Worm (Caenorhabditis elegans) whole organism, young adult: ENCODE results near the gene B0507.8.

Source experiments
- B0019.2 ChIP-seq: fragments of 200-800 bp; sonication (Bioruptor generic); conservative IDR thresholded peaks from 2 replicates; pipeline ENCODE4 v1.3.6; 2022; ENCODE audit warnings: missing genetic modification reagents, missing genetic modification characterization, missing compliant biosample characterization
- B0336.3 ChIP-seq: fragments of 200-800 bp; sonication (Bioruptor generic); IDR thresholded peaks from 2 replicates; pipeline ENCODE4 v1.3.6; 2022; ENCODE audit warnings: missing genetic modification characterization, missing compliant biosample characterization
- F49E8.2 ChIP-seq: sonication (generic microtip); optimal IDR thresholded peaks from 3 replicates; lab custom pipeline; 2017; ENCODE audit warnings: missing genetic modification characterization, mild to moderate bottlenecking, missing compliant biosample characterization, antibody characterized with exemption, moderate library complexity; ENCODE audit not compliant: insufficient read depth
- K11D2.4 ChIP-seq: fragments of 200-800 bp; sonication (Bioruptor generic); IDR thresholded peaks from 2 replicates; pipeline ENCODE4 v1.3.6; 2022; ENCODE audit warnings: missing genetic modification reagents, missing genetic modification characterization, missing compliant biosample characterization
- K12H6.12 ChIP-seq: fragments of 200-800 bp; sonication (Bioruptor generic); optimal IDR thresholded peaks from 2 replicates; lab custom pipeline; 2018; ENCODE audit warnings: mild to moderate bottlenecking, missing genetic modification characterization, missing compliant biosample characterization
- T07F8.4 ChIP-seq: sonication (generic microtip); optimal IDR thresholded peaks from 2 replicates; lab custom pipeline; 2016; ENCODE audit warnings: mild to moderate bottlenecking, missing genetic modification characterization, moderate library complexity, missing compliant biosample characterization
- Y56A3A.18 ChIP-seq: fragments of 200-800 bp; sonication (Bioruptor generic); IDR thresholded peaks from 2 replicates; pipeline ENCODE4 v1.3.6; 2022; ENCODE audit warnings: missing genetic modification reagents, missing genetic modification characterization, missing compliant biosample characterization
- aptf-2 ChIP-seq: fragments of 200-800 bp; sonication (Bioruptor generic); conservative IDR thresholded peaks from 2 replicates; pipeline ENCODE4 v1.3.6; 2022; ENCODE audit warnings: missing genetic modification reagents, missing genetic modification characterization, missing compliant biosample characterization
- bed-2 ChIP-seq: fragments of 200-800 bp; sonication (Bioruptor generic); IDR thresholded peaks from 2 replicates; pipeline ENCODE4 v1.3.6; 2022; ENCODE audit warnings: missing genetic modification reagents, missing genetic modification characterization, missing compliant biosample characterization
- ceh-100 ChIP-seq: fragments of 200-800 bp; sonication (Bioruptor generic); IDR thresholded peaks from 2 replicates; pipeline ENCODE4 v1.3.6; 2022; ENCODE audit warnings: missing genetic modification reagents, missing genetic modification characterization, missing compliant biosample characterization
- ceh-27 ChIP-seq: fragments of 200-800 bp; sonication (Bioruptor generic); optimal IDR thresholded peaks from 2 replicates; lab custom pipeline; 2018; ENCODE audit warnings: mild to moderate bottlenecking, missing genetic modification characterization, moderate library complexity, missing compliant biosample characterization
- ceh-91 ChIP-seq: fragments of 200-800 bp; sonication (Bioruptor generic); IDR thresholded peaks from 2 replicates; pipeline ENCODE4 v1.3.6; 2022; ENCODE audit warnings: missing genetic modification reagents, missing genetic modification characterization, missing compliant biosample characterization
- dox-1 ChIP-seq: fragments of 200-800 bp; sonication (Bioruptor generic); IDR thresholded peaks from 2 replicates; pipeline ENCODE4 v1.3.6; 2022; ENCODE audit warnings: missing genetic modification reagents, missing genetic modification characterization, missing compliant biosample characterization
- dpff-1 ChIP-seq: sonication (generic microtip); optimal IDR thresholded peaks from 2 replicates; lab custom pipeline; 2017; ENCODE audit warnings: mild to moderate bottlenecking, missing genetic modification characterization, missing compliant biosample characterization
- efl-1 ChIP-seq: fragments of 150-350 bp; optimal IDR thresholded peaks from 2 replicates; lab custom pipeline; 2014; ENCODE audit warnings: missing biosample characterization, missing genetic modification reagents, missing genetic modification characterization
- hlh-26 ChIP-seq: fragments of 200-800 bp; sonication (Bioruptor generic); conservative IDR thresholded peaks from 2 replicates; pipeline ENCODE4 v1.3.6; 2022; ENCODE audit warnings: missing genetic modification reagents, missing genetic modification characterization, missing compliant biosample characterization
- hmg-1.2 ChIP-seq: fragments of 200-800 bp; sonication (Bioruptor generic); IDR thresholded peaks from 2 replicates; pipeline ENCODE4 v1.3.6; 2022; ENCODE audit warnings: missing genetic modification reagents, missing genetic modification characterization, missing compliant biosample characterization
- hrde-1 ChIP-seq: sonication (generic microtip); optimal IDR thresholded peaks from 2 replicates; lab custom pipeline; 2016; ENCODE audit warnings: missing genetic modification characterization, mild to moderate bottlenecking, missing compliant biosample characterization, moderate library complexity, missing genotype, missing genetic modification reagents, borderline replicate concordance
- hsf-1 ChIP-seq: fragments of 200-800 bp; sonication (Bioruptor generic); IDR thresholded peaks from 2 replicates; pipeline ENCODE4 v1.3.6; 2022; ENCODE audit warnings: missing genetic modification reagents, missing genetic modification characterization, missing compliant biosample characterization
- lag-1 ChIP-seq: fragments of 200-800 bp; sonication (Bioruptor generic); IDR thresholded peaks from 2 replicates; pipeline ENCODE4 v1.3.6; 2022; ENCODE audit warnings: missing genetic modification reagents, missing genetic modification characterization, missing compliant biosample characterization
- let-607 ChIP-seq, 2 experiments: fragments of 200-800 bp in 1 of 2; sonication (Bioruptor generic) in 1 of 2; sonication (generic microtip) in 1 of 2; optimal IDR thresholded peaks; 2 replicates each; lab custom pipeline; 2016 to 2018; ENCODE audit warnings: mild to moderate bottlenecking in 2 of 2, missing compliant biosample characterization in 2 of 2, missing genetic modification characterization in 2 of 2, moderate library complexity in 2 of 2, missing genotype in 1 of 2
- lir-1 ChIP-seq: fragments of 200-800 bp; sonication (Bioruptor generic); conservative IDR thresholded peaks from 2 replicates; pipeline ENCODE4 v1.3.6; 2022; ENCODE audit warnings: missing genetic modification reagents, missing genetic modification characterization, missing compliant biosample characterization
- lsl-1 ChIP-seq: fragments of 200-800 bp; sonication (Bioruptor generic); optimal IDR thresholded peaks from 2 replicates; lab custom pipeline; 2018; ENCODE audit warnings: mild to moderate bottlenecking, missing genetic modification characterization, moderate library complexity, missing compliant biosample characterization
- madf-10 ChIP-seq: sonication (generic microtip); optimal IDR thresholded peaks from 2 replicates; lab custom pipeline; 2016; ENCODE audit warnings: mild to moderate bottlenecking, missing genetic modification characterization, missing compliant biosample characterization
- mcd-1 ChIP-seq: fragments of 200-800 bp; sonication (Bioruptor generic); IDR thresholded peaks from 2 replicates; pipeline ENCODE4 v1.3.6; 2022; ENCODE audit warnings: missing genetic modification reagents, missing genetic modification characterization, missing compliant biosample characterization
- nhr-120 ChIP-seq: fragments of 200-800 bp; sonication (Bioruptor generic); IDR thresholded peaks from 2 replicates; pipeline ENCODE4 v1.3.6; 2022; ENCODE audit warnings: missing genetic modification characterization, missing compliant biosample characterization
- nhr-27 ChIP-seq: fragments of 200-800 bp; sonication (Bioruptor generic); optimal IDR thresholded peaks from 2 replicates; lab custom pipeline; 2018; ENCODE audit warnings: mild to moderate bottlenecking, missing genetic modification characterization, moderate library complexity, missing compliant biosample characterization
- repo-1 ChIP-seq: sonication (generic microtip); optimal IDR thresholded peaks from 2 replicates; lab custom pipeline; 2017; ENCODE audit warnings: mild to moderate bottlenecking, missing genetic modification characterization, missing compliant biosample characterization
- snpc-1.1 ChIP-seq: sonication (generic microtip); optimal IDR thresholded peaks from 2 replicates; lab custom pipeline; 2017; ENCODE audit warnings: missing genetic modification characterization, mild to moderate bottlenecking, missing compliant biosample characterization, antibody characterized with exemption, moderate library complexity, missing genotype, missing genetic modification reagents; ENCODE audit not compliant: insufficient read depth
- snpc-3.4 ChIP-seq: sonication (generic microtip); optimal IDR thresholded peaks from 2 replicates; lab custom pipeline; 2017; ENCODE audit warnings: missing genetic modification characterization, mild to moderate bottlenecking, missing compliant biosample characterization, antibody characterized with exemption, moderate library complexity, missing genotype, missing genetic modification reagents
- tbx-9 ChIP-seq: sonication (generic microtip); optimal IDR thresholded peaks from 2 replicates; lab custom pipeline; 2016; ENCODE audit warnings: borderline replicate concordance, missing genetic modification characterization, inconsistent platforms, missing compliant biosample characterization
- unc-130 ChIP-seq: sonication (generic microtip); optimal IDR thresholded peaks from 2 replicates; lab custom pipeline; 2016; ENCODE audit warnings: missing genetic modification reagents, missing genetic modification characterization, missing compliant biosample characterization
- zim-3 ChIP-seq: sonication (generic microtip); optimal IDR thresholded peaks from 2 replicates; lab custom pipeline; 2017; ENCODE audit warnings: mild to moderate bottlenecking, missing genetic modification characterization, moderate library complexity, missing compliant biosample characterization
- ztf-22 ChIP-seq: fragments of 200-800 bp; sonication (Bioruptor generic); optimal IDR thresholded peaks from 2 replicates; lab custom pipeline; 2018; ENCODE audit warnings: mild to moderate bottlenecking, missing genetic modification characterization, moderate library complexity, missing compliant biosample characterization
- ztf-25 ChIP-seq: fragments of 200-800 bp; sonication (Bioruptor generic); IDR thresholded peaks from 2 replicates; pipeline ENCODE4 v1.3.6; 2022; ENCODE audit warnings: missing genetic modification reagents, missing genetic modification characterization, missing compliant biosample characterization
- ztf-3 ChIP-seq: fragments of 200-800 bp; sonication (Bioruptor generic); optimal IDR thresholded peaks from 2 replicates; lab custom pipeline; 2018; ENCODE audit warnings: mild to moderate bottlenecking, missing genetic modification characterization, missing compliant biosample characterization

The B0507.8 gene

ce11 chrV:8762861-8763260 lies at the start of gene B0507.8:
Gene B0507.8, minus strand, starts transcription at chrV:8762961.
- TF ChIP-seq unc-130 (GFP tag; lab: Kevin White, UChicago) (no peak), hmg-1.2 (GFP tag; lab: Robert Waterston, UW) (no peak), hsf-1 (GFP tag; lab: Robert Waterston, UW) (no peak), ceh-100 (GFP tag; lab: Robert Waterston, UW) (no peak), snpc-1.1 (tag; lab: Kevin White, UChicago) (no peak), efl-1 (GFP tag; lab: Kevin White, UChicago) (no peak), mcd-1 (GFP tag; lab: Robert Waterston, UW) (no peak), repo-1 (tag; lab: Kevin White, UChicago) (no peak), nhr-27 (tag; lab: Kevin White, UChicago) (no peak), B0019.2 (GFP tag; lab: Robert Waterston, UW) (no peak)

- TF ChIP-seq lsl-1 (no peak), lir-1 (GFP tag; lab: Robert Waterston, UW) (no peak), ztf-25 (no peak), dox-1 (GFP tag; lab: Robert Waterston, UW) (no peak), T07F8.4 (tag; lab: Kevin White, UChicago) (no peak), zim-3 (tag; lab: Kevin White, UChicago) (no peak), B0336.3 (GFP tag; lab: Robert Waterston, UW) (no peak), aptf-2 (GFP tag; lab: Robert Waterston, UW) (no peak), lag-1 (no peak), dpff-1 (tag; lab: Kevin White, UChicago) (no peak), hlh-26 (GFP tag; lab: Robert Waterston, UW) (no peak), madf-10 (no peak)
Observed at ce11 chrV:8805047-8805446, 42.3 kb upstream of the B0507.8 start.

ce11 chrV:8802252-8802651 lies 39.5 kb upstream of the B0507.8 start:
- TF ChIP-seq ceh-91 (no peak), K12H6.12 (peak; percentile 32), Y56A3A.18 (GFP tag; lab: Robert Waterston, UW) (no peak)

- TF ChIP-seq F49E8.2 (tag; lab: Kevin White, UChicago) (no peak), snpc-3.4 (tag; lab: Kevin White, UChicago) (no peak), ceh-27 (GFP tag; lab: Kevin White, UChicago) (peak; percentile 16)
Observed at ce11 chrV:8800978-8801559, 38.3 kb upstream of the B0507.8 start, which contains the start of gene magu-2. Gene magu-2, minus strand, starts transcription at chrV:8801028.

ce11 chrV:8799293-8799812 lies 36.6 kb upstream of the B0507.8 start:
- no peak for TF ChIP-seq nhr-120 (GFP tag; lab: Robert Waterston, UW)
- TF ChIP-seq tbx-9 (tag; lab: Kevin White, UChicago): no peak
- no peak for TF ChIP-seq ztf-22 (GFP tag; lab: Kevin White, UChicago)
- no peak for TF ChIP-seq nhr-27 (tag; lab: Kevin White, UChicago)
- TF ChIP-seq bed-2 (GFP tag; lab: Robert Waterston, UW): no peak
- TF ChIP-seq K11D2.4 (GFP tag; lab: Robert Waterston, UW): no peak
- no peak for TF ChIP-seq hrde-1 (tag; lab: Kevin White, UChicago)
- TF ChIP-seq let-607 (tag; optimal IDR thresholded peaks at IDR 0.05; lab: Kevin White, UChicago): no peak
- no peak for TF ChIP-seq ztf-3 (GFP tag; lab: Kevin White, UChicago)
